Worm (Caenorhabditis elegans) whole organism, L1 larva: ENCODE results near the gene H12D21.9.

ENCODE experiments used
- aha-1 ChIP-seq: fragments of 150-350 bp; optimal IDR thresholded peaks from 2 replicates; lab custom pipeline; 2014; ENCODE audit warnings: missing biosample characterization, missing genetic modification characterization
- efl-1 ChIP-seq, 4 experiments: fragments of 150-350 bp; optimal IDR thresholded peaks in 3 of 4; peaks in 1 of 4; 1 replicate in 1 of 4; 2 replicates in 3 of 4; lab custom pipeline; 2014; ENCODE audit warnings: missing biosample characterization in 2 of 4, missing genetic modification characterization in 2 of 4, missing genetic modification reagents in 2 of 4
- egl-27 ChIP-seq, 2 experiments: fragments of 150-350 bp in 1 of 2; sonication (generic microtip); optimal IDR thresholded peaks; 3 replicates each; lab custom pipeline; 2017 to 2018; ENCODE audit warnings: missing biosample characterization in 2 of 2, missing genetic modification characterization in 2 of 2, missing genetic modification reagents in 2 of 2
- nhr-237 ChIP-seq: fragments of 150-350 bp; optimal IDR thresholded peaks from 2 replicates; lab custom pipeline; 2014; ENCODE audit warnings: missing biosample characterization, missing genetic modification characterization
- unc-62 ChIP-seq: fragments of 150-350 bp; optimal IDR thresholded peaks from 2 replicates; lab custom pipeline; 2014; ENCODE audit warnings: missing biosample characterization, missing genetic modification reagents, missing genetic modification characterization
- ztf-11 ChIP-seq, 2 experiments: sonication (generic microtip); optimal IDR thresholded peaks; 2 replicates each; lab custom pipeline; 2016 to 2017; ENCODE audit warnings: missing genetic modification characterization in 2 of 2, missing biosample characterization in 1 of 2, missing compliant biosample characterization in 1 of 2

ce11 chrV:14933450-14934218 is 24.4 kb upstream of the H12D21.9 start:
- TF ChIP-seq efl-1 (optimal IDR thresholded peaks at IDR 0.05; lab: Kevin White, UChicago) (no peak), efl-1 (GFP tag; optimal IDR thresholded peaks at IDR 0.05 in 1 of 2; lab: Kevin White, UChicago) (no peak), aha-1 (tag; lab: Kevin White, UChicago) (no peak), unc-62 (GFP tag; lab: Kevin White, UChicago) (no peak), egl-27 (tag; optimal IDR thresholded peaks at IDR 0.05; lab: Kevin White, UChicago) (no peak), nhr-237 (no peak), ztf-11 (tag; optimal IDR thresholded peaks at IDR 0.05; lab: Kevin White, UChicago) (no peak)
